Fruit fly (Drosophila melanogaster) whole organism, pupa: ENCODE measurements around the gene Lsp1gamma.

ENCODE experiments used
- CG10348 ChIP-seq: fragments of 200-800 bp; sonication (Bioruptor generic); IDR thresholded peaks from 2 replicates; pipeline ENCODE4 v1.3.6; 2022; ENCODE audit warnings: missing biosample characterization, missing genetic modification characterization
- CG12605 ChIP-seq: fragments of 200-800 bp; sonication (Bioruptor generic); IDR thresholded peaks from 2 replicates; pipeline ENCODE4 v1.3.6; 2022; ENCODE audit warnings: missing biosample characterization, missing genetic modification characterization
- CG13204 ChIP-seq: fragments of 200-800 bp; sonication (Bioruptor generic); optimal IDR thresholded peaks from 2 replicates; lab custom pipeline; 2018; ENCODE audit warnings: missing biosample characterization, mild to moderate bottlenecking, missing genetic modification characterization, moderate library complexity
- CG14655 ChIP-seq: fragments of 200-800 bp; sonication (Bioruptor generic); optimal IDR thresholded peaks from 3 replicates; lab custom pipeline; 2017; ENCODE audit warnings: mild to moderate bottlenecking, missing biosample characterization, missing genetic modification reagents, missing genetic modification characterization
- CG15710 ChIP-seq: fragments of 200-800 bp; sonication (Bioruptor generic); optimal IDR thresholded peaks from 2 replicates; lab custom pipeline; 2018; ENCODE audit warnings: missing biosample characterization, mild to moderate bottlenecking, missing genetic modification characterization, moderate library complexity
- CG17806 ChIP-seq: fragments of 200-800 bp; sonication (Bioruptor generic); optimal IDR thresholded peaks from 2 replicates; lab custom pipeline; 2018; ENCODE audit warnings: missing biosample characterization, mild to moderate bottlenecking, missing genetic modification characterization, moderate library complexity
- CG32121 ChIP-seq: fragments of 200-800 bp; sonication (Bioruptor generic); IDR thresholded peaks from 2 replicates; pipeline ENCODE4 v1.3.6; 2022; ENCODE audit warnings: missing biosample characterization, missing genetic modification characterization
- CG34367 ChIP-seq: fragments of 200-800 bp; sonication (Bioruptor generic); optimal IDR thresholded peaks from 2 replicates; lab custom pipeline; 2018; ENCODE audit warnings: missing biosample characterization, mild to moderate bottlenecking, missing genetic modification characterization
- CG4496 ChIP-seq: fragments of 200-800 bp; sonication (Bioruptor generic); IDR thresholded peaks from 3 replicates; pipeline ENCODE4 v1.3.6; 2022; ENCODE audit warnings: missing biosample characterization, missing genetic modification characterization
- CG8159 ChIP-seq: fragments of 200-800 bp; sonication (Bioruptor generic); optimal IDR thresholded peaks from 3 replicates; lab custom pipeline; 2018; ENCODE audit warnings: missing biosample characterization, mild to moderate bottlenecking, missing genetic modification characterization, moderate library complexity
- CG8301 ChIP-seq: fragments of 200-800 bp; sonication (Bioruptor generic); optimal IDR thresholded peaks from 2 replicates; lab custom pipeline; 2018; ENCODE audit warnings: missing biosample characterization, mild to moderate bottlenecking, missing genetic modification characterization
- CG9948 ChIP-seq: fragments of 200-800 bp; sonication (Bioruptor generic); optimal IDR thresholded peaks from 2 replicates; lab custom pipeline; 2018; ENCODE audit warnings: missing biosample characterization, mild to moderate bottlenecking, missing genetic modification characterization, moderate library complexity
- D1 ChIP-seq: fragments of 200-800 bp; sonication (Bioruptor generic); optimal IDR thresholded peaks from 2 replicates; lab custom pipeline; 2018; ENCODE audit warnings: missing biosample characterization, mild to moderate bottlenecking, missing genetic modification characterization, moderate library complexity
- EcR ChIP-seq: fragments of 200-800 bp; sonication (Bioruptor generic); optimal IDR thresholded peaks from 3 replicates; lab custom pipeline; 2019; ENCODE audit warnings: missing biosample characterization, missing genetic modification characterization, mild to moderate bottlenecking, moderate library complexity, missing genetic modification reagents
- Ets98B ChIP-seq: fragments of 200-800 bp; sonication (Bioruptor generic); IDR thresholded peaks from 2 replicates; pipeline ENCODE4 v1.3.6; 2022; ENCODE audit warnings: missing biosample characterization, missing genetic modification characterization
- Pif1A ChIP-seq: fragments of 200-800 bp; sonication (Bioruptor generic); optimal IDR thresholded peaks from 3 replicates; lab custom pipeline; 2016; ENCODE audit warnings: missing biosample characterization, missing genetic modification characterization
- Pif1B ChIP-seq: fragments of 200-800 bp; sonication (Bioruptor generic); optimal IDR thresholded peaks from 3 replicates; lab custom pipeline; 2016; ENCODE audit warnings: missing biosample characterization, missing genetic modification characterization
- Snoo ChIP-seq: fragments of 200-800 bp; sonication (Bioruptor generic); optimal IDR thresholded peaks from 3 replicates; lab custom pipeline; 2017; ENCODE audit warnings: missing biosample characterization, mild to moderate bottlenecking, missing genetic modification characterization, inconsistent platforms
- fd96Ca ChIP-seq: fragments of 200-800 bp; sonication (Bioruptor generic); IDR thresholded peaks from 3 replicates; pipeline ENCODE4 v1.3.6; 2022; ENCODE audit warnings: missing biosample characterization, missing genetic modification characterization
- gl ChIP-seq: fragments of 200-800 bp; sonication (Bioruptor generic); optimal IDR thresholded peaks from 2 replicates; lab custom pipeline; 2018; ENCODE audit warnings: missing biosample characterization, mild to moderate bottlenecking, missing genetic modification characterization
- rn ChIP-seq: fragments of 200-800 bp; sonication (Bioruptor generic); IDR thresholded peaks from 2 replicates; pipeline ENCODE4 v1.3.6; 2022; ENCODE audit warnings: missing biosample characterization, missing genetic modification characterization

Lsp1gamma gene

DNA sequence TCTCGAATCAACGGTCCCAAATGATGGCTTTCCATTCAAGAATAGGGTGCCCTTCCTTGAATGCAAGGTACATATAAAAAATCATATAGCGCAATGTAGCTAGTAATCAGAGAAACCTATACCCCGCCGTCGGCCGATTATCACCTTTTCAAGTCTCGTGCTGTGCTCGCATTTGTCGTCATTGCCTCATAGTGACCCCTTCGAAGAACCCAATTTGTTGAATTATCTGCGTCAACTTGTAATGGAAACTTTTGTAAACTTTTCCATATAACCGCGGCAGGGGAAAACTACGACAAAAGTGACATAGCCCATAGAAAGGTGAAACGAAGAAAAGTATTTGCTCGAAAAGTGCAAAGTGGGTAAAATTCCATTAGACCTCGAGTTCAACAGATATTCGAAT, 8.6 kb upstream of the Lsp1gamma start:
- no peak for TF ChIP-seq CG9948 (tag; lab: Kevin White, UChicago)
- TF ChIP-seq D1 (tag; lab: Kevin White, UChicago) = no peak
- TF ChIP-seq Ets98B (GFP tag; lab: Robert Waterston, UW) = no peak
- TF ChIP-seq rn = no peak
- no peak for TF ChIP-seq CG34367
- TF ChIP-seq CG10348 (GFP tag; lab: Robert Waterston, UW) = no peak
- TF ChIP-seq CG8159 (tag; lab: Kevin White, UChicago) = no peak
- TF ChIP-seq Pif1B (GFP tag; lab: Kevin White, UChicago) = no peak
- TF ChIP-seq gl (tag; lab: Kevin White, UChicago) = no peak
- no peak for TF ChIP-seq EcR
- TF ChIP-seq CG13204 (GFP tag; lab: Kevin White, UChicago) = no peak
- no peak for TF ChIP-seq CG8301
- no peak for TF ChIP-seq CG15710 (tag; lab: Kevin White, UChicago)
- TF ChIP-seq Snoo = no peak

DNA sequence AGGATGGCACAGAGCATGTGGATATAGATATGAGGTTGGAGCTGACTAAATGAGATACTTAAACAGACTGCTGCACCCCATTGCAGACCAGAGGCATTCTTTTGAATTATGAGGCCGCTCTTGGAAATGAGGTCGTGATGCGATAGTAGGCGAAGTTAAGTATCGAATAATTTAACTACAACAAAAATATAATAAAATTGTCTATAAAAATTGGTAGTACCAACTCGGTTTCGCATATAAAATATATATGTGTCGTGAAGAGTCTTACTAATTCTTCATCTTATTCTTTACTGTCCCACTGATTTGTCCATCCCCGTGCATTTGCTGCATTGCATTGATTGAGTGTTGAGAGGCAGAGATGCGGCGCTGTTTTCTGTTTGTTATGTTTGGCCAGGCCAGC, 6.2 kb upstream of the Lsp1gamma start:
- TF ChIP-seq CG14655 (GFP tag; lab: Kevin White, UChicago) (peak; percentile 15), CG34367 (no peak), Ets98B (GFP tag; lab: Robert Waterston, UW) (no peak)

dm6 chr3L:60491-60890, 5.7 kb upstream of the Lsp1gamma start:
- TF ChIP-seq Snoo (no peak), CG4496 (GFP tag; lab: Robert Waterston, UW) (peak; percentile 51; the same call in 1 of the 3 replicates), EcR (no peak), rn (no peak), CG34367 (no peak), CG14655 (GFP tag; lab: Kevin White, UChicago) (no peak)

DNA sequence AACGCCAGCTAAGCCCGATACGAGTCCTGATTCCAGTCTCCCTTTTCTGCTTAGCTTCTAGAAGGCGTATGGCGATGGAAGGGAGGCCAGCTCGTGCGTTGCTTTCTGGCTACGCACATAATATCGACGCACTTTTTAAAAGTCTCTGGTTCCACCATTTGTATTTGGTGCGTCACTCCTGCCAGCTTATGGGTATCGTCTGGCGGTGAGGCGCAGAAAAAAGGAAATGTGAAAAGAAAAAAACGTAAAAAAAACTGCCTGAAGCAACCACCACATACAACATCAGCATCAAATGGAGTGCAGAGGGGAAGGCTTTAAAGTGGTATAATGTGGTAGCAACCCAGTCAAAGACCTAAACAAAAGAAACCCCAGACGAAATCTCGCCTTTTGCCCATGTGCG, 3.1 kb downstream of the Lsp1gamma start:
- no peak for TF ChIP-seq CG15710 (tag; lab: Kevin White, UChicago)
- TF ChIP-seq CG17806 = no peak
- TF ChIP-seq CG9948 (tag; lab: Kevin White, UChicago) = peak; percentile 13
- TF ChIP-seq CG4496 (GFP tag; lab: Robert Waterston, UW) = 0 out of 3 replicates have a peak, but pooled peaks have one; percentile 40
- TF ChIP-seq CG8301 = no peak
- peak; percentile 58 for TF ChIP-seq CG13204 (GFP tag; lab: Kevin White, UChicago)
- TF ChIP-seq Pif1A (GFP tag; lab: Kevin White, UChicago) = peak; percentile 4
- TF ChIP-seq EcR = peak; percentile 94
- no peak for TF ChIP-seq D1 (tag; lab: Kevin White, UChicago)
- TF ChIP-seq Snoo = peak; percentile 91
- peak; percentile 15 for TF ChIP-seq CG34367
- TF ChIP-seq rn = no peak
- TF ChIP-seq CG32121 (GFP tag; lab: Robert Waterston, UW) = no peak
- peak; percentile 39 for TF ChIP-seq gl (tag; lab: Kevin White, UChicago)
- peak; percentile 45 for TF ChIP-seq CG8159 (tag; lab: Kevin White, UChicago)

DNA sequence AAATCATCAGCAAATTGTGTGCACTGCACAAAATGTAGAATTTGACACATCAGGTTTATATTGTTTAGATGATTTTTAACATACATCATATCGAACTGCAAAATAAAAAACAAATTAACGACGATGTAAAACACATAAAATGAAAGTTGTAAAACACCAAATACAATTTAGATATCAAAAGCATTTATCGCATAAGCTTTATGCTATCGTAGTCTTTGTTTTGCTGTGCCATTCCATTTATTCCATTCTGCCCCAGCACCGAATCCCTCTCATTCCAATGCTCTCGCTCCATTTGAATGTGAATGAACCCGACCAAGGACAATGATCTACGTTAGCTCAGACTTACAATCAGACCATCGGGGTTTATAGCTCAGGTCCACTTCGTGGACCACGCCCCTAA, 5.0 kb downstream of the Lsp1gamma start:
- TF ChIP-seq CG9948 (tag; lab: Kevin White, UChicago) = peak; percentile 43
- no peak for TF ChIP-seq CG13204 (GFP tag; lab: Kevin White, UChicago)
- peak; percentile 51 for TF ChIP-seq CG34367
- peak; percentile 39 for TF ChIP-seq CG8159 (tag; lab: Kevin White, UChicago)
- TF ChIP-seq fd96Ca (GFP tag; lab: Robert Waterston, UW) = no peak
- TF ChIP-seq CG10348 (GFP tag; lab: Robert Waterston, UW) = no peak
- TF ChIP-seq CG17806 = peak; percentile 55
- peak; percentile 9 for TF ChIP-seq CG15710 (tag; lab: Kevin White, UChicago)
- peak; percentile 96 for TF ChIP-seq EcR
- TF ChIP-seq CG12605 (GFP tag; lab: Robert Waterston, UW) = no peak

- TF ChIP-seq CG32121 (GFP tag; lab: Robert Waterston, UW) (no peak), fd96Ca (GFP tag; lab: Robert Waterston, UW) (no peak; the same call in 2 of the 3 replicates), gl (tag; lab: Kevin White, UChicago) (peak; percentile 11), Ets98B (GFP tag; lab: Robert Waterston, UW) (no peak), EcR (peak; percentile 97), CG13204 (GFP tag; lab: Kevin White, UChicago) (peak; percentile 42), CG17806 (peak; percentile 67), CG10348 (GFP tag; lab: Robert Waterston, UW) (no peak), CG12605 (GFP tag; lab: Robert Waterston, UW) (no peak), Pif1A (GFP tag; lab: Kevin White, UChicago) (peak; percentile 78), Snoo (peak; percentile 49), Pif1B (GFP tag; lab: Kevin White, UChicago) (peak; percentile 72), CG9948 (tag; lab: Kevin White, UChicago) (peak; percentile 70), CG4496 (GFP tag; lab: Robert Waterston, UW) (peak; percentile 19; the same call in 1 of the 3 replicates), CG8159 (tag; lab: Kevin White, UChicago) (peak; percentile 75), CG15710 (tag; lab: Kevin White, UChicago) (peak; percentile 75), D1 (tag; lab: Kevin White, UChicago) (peak; percentile 49), CG14655 (GFP tag; lab: Kevin White, UChicago) (peak; percentile 72), rn (no peak), CG34367 (peak; percentile 60), CG8301 (peak; percentile 54)
- TF ChIP-seq, all 21 proteins: peak for 15
These were observed 7.3 kb downstream of the Lsp1gamma start for dm6 chr3L:73352-74147.
